Worm (Caenorhabditis elegans) whole organism, L1 larva: ENCODE measurements around the gene F35G2.3.

ENCODE experiments used
- aly-2 ChIP-seq: fragments of 150-350 bp; optimal IDR thresholded peaks from 2 replicates; lab custom pipeline; 2014; ENCODE audit warnings: missing biosample characterization, missing genetic modification characterization
- efl-3 ChIP-seq: fragments of 200-800 bp; sonication (Bioruptor generic); optimal IDR thresholded peaks from 2 replicates; lab custom pipeline; 2018; ENCODE audit warnings: mild to moderate bottlenecking, missing genetic modification characterization, missing compliant biosample characterization
- lin-39 ChIP-seq: fragments of 150-350 bp; optimal IDR thresholded peaks from 2 replicates; lab custom pipeline; 2014; ENCODE audit warnings: missing biosample characterization, missing genetic modification reagents, missing genetic modification characterization
- mdl-1 ChIP-seq, 2 experiments: fragments of 150-350 bp; optimal IDR thresholded peaks; 2 replicates each; lab custom pipeline; 2014 to 2017; ENCODE audit warnings: missing biosample characterization in 2 of 2, missing genetic modification characterization in 2 of 2, inconsistent platforms in 1 of 2
- nhr-12 ChIP-seq: sonication (generic microtip); optimal IDR thresholded peaks from 2 replicates; lab custom pipeline; 2017; ENCODE audit warnings: missing biosample characterization, missing genetic modification characterization
- nhr-90 ChIP-seq: sonication (generic microtip); optimal IDR thresholded peaks from 2 replicates; lab custom pipeline; 2016; ENCODE audit warnings: mild to moderate bottlenecking, missing genetic modification characterization, missing compliant biosample characterization; ENCODE audit not compliant: poor library complexity
- unc-130 ChIP-seq: fragments of 150-350 bp; optimal IDR thresholded peaks from 2 replicates; lab custom pipeline; 2017; ENCODE audit warnings: missing biosample characterization, missing genetic modification characterization, inconsistent platforms
- zag-1 ChIP-seq: fragments of 150-350 bp; optimal IDR thresholded peaks from 2 replicates; lab custom pipeline; 2014; ENCODE audit warnings: missing biosample characterization, missing genetic modification characterization

ce11 chrIV:12198816-12199215 is 10.6 kb upstream of the F35G2.3 start:
- no peak for TF ChIP-seq unc-130 (tag; lab: Kevin White, UChicago)
- TF ChIP-seq nhr-90 (tag; lab: Kevin White, UChicago): no peak
- no peak for TF ChIP-seq nhr-12 (tag; lab: Kevin White, UChicago)
- no peak for TF ChIP-seq zag-1 (tag; lab: Kevin White, UChicago)
- no peak for TF ChIP-seq aly-2 (tag; lab: Kevin White, UChicago)
- TF ChIP-seq efl-3 (GFP tag; lab: Kevin White, UChicago): no peak
- TF ChIP-seq lin-39 (tag; lab: Kevin White, UChicago): no peak
- no peak for TF ChIP-seq mdl-1 (tag; optimal IDR thresholded peaks at IDR 0.05; lab: Kevin White, UChicago)
